Worm (Caenorhabditis elegans): ENCODE results near the gene F36H12.9.
A peak's percentile ranks its signal among the peaks of the same experiment; 100 is the strongest.
"Not testable (repeated sequence)": the region's sequence is repeated elsewhere in the genome, so short reads cannot be mapped to it uniquely, and the experiment has no call there.

The F36H12.9 gene

DNA sequence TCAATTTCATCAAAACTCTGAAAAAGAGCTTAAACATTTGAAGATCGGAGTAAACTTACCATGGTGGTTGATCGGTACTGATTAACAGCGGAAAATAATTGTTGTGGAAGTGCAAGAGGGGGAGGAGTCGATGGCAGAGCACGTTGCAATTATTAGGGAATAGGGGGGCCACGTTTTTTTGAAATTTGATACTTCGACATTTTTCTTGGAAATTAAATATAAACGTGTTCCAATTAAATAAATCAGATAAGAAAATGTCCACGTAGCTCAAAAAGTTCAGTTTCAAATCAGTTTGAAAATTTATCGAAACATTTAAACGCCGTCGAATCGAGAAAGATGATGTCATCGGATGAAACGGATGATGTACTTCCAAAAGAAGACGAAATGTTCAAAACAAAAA, at the start of gene F36H12.9:
TSS of gene F36H12.9 (plus strand) at position 301 of the 400 bp plus-strand sequence.
- TF ChIP-seq hmg-1.1 (GFP tag; IDR thresholded peaks at IDR 0.05); nhr-41 (GFP tag; IDR thresholded peaks at IDR 0.05); gei-8 (GFP tag; optimal IDR thresholded peaks at IDR 0.05): not testable (repeated sequence)

- no peak for TF ChIP-seq daf-19 (GFP tag; conservative IDR thresholded peaks at IDR 0.05)
- TF ChIP-seq spr-3 (GFP tag; optimal IDR thresholded peaks at IDR 0.05) = no peak
- peak; percentile 72 for TF ChIP-seq nhr-6 (tag; optimal IDR thresholded peaks at IDR 0.05)
- peak; percentile 89 for TF ChIP-seq snpc-1.2 (GFP tag; IDR thresholded peaks at IDR 0.05)
- TF ChIP-seq lin-39 (tag; optimal IDR thresholded peaks at IDR 0.05) = no peak
- no peak for TF ChIP-seq zip-11 (GFP tag; IDR thresholded peaks at IDR 0.05)
- TF ChIP-seq vab-7 (GFP tag; IDR thresholded peaks at IDR 0.05) = no peak
- TF ChIP-seq nhr-41 (GFP tag; IDR thresholded peaks at IDR 0.05) = no peak
- peak; percentile 66 for TF ChIP-seq hlh-30 (tag; optimal IDR thresholded peaks at IDR 0.05; ENCODE audit: insufficient read depth)
- TF ChIP-seq nhr-28 (tag; optimal IDR thresholded peaks at IDR 0.05) = peak; percentile 59
- peak; percentile 95 for TF ChIP-seq lin-38 (GFP tag; IDR thresholded peaks at IDR 0.05)
- no peak for TF ChIP-seq attf-4 (tag; optimal IDR thresholded peaks at IDR 0.05)
- TF ChIP-seq T20F7.1 (GFP tag; optimal IDR thresholded peaks at IDR 0.05) = peak; percentile 45
- TF ChIP-seq php-3 (GFP tag; IDR thresholded peaks at IDR 0.05) = no peak
- no peak for TF ChIP-seq F49E8.2 (tag; optimal IDR thresholded peaks at IDR 0.05; ENCODE audit: borderline replicate concordance)
- TF ChIP-seq pha-4 (GFP tag; IDR thresholded peaks at IDR 0.05) = peak; percentile 27; the same call in 1 of the 2 replicates
- peak; percentile 7 for TF ChIP-seq pha-4 (tag; optimal IDR thresholded peaks at IDR 0.05)
- TF ChIP-seq F10B5.3 (tag; optimal IDR thresholded peaks at IDR 0.05) = no peak
- TF ChIP-seq zfp-3 (GFP tag; conservative IDR thresholded peaks at IDR 0.05) = no peak
- no peak for TF ChIP-seq D1046.2 (GFP tag; IDR thresholded peaks at IDR 0.05)
- TF ChIP-seq saeg-2 (GFP tag; IDR thresholded peaks at IDR 0.05) = no peak
- TF ChIP-seq F37D6.2 (tag; optimal IDR thresholded peaks at IDR 0.05) = no peak
- TF ChIP-seq R02D3.7 (tag; optimal IDR thresholded peaks at IDR 0.05) = peak; percentile 94
- TF ChIP-seq T26A8.4 (GFP tag; IDR thresholded peaks at IDR 0.05) = peak; percentile 61; the same call in 1 of the 2 replicates
- no peak for TF ChIP-seq snpc-4 (tag; optimal IDR thresholded peaks at IDR 0.05)
- no peak for TF ChIP-seq nhr-237 (tag; optimal IDR thresholded peaks at IDR 0.05)
- no peak for TF ChIP-seq ceh-62 (tag; optimal IDR thresholded peaks at IDR 0.05)
- TF ChIP-seq daf-16 (GFP tag; optimal IDR thresholded peaks at IDR 0.05) = peak in 1 of 2 experiments; percentile 33
- TF ChIP-seq daf-16 (tag; optimal IDR thresholded peaks at IDR 0.05) = peak; percentile 75
- TF ChIP-seq fos-1 (tag; optimal IDR thresholded peaks at IDR 0.05) = no peak
- TF ChIP-seq Y105C5A.15 (GFP tag; IDR thresholded peaks at IDR 0.05) = no peak
- TF ChIP-seq spr-1 (tag; optimal IDR thresholded peaks at IDR 0.05) = no peak
- no peak for TF ChIP-seq Y75B8A.6 (GFP tag; IDR thresholded peaks at IDR 0.05)
- TF ChIP-seq ceh-32 (tag; optimal IDR thresholded peaks at IDR 0.05; ENCODE audit: poor library complexity) = no peak
- no peak for TF ChIP-seq ceh-44 (GFP tag; IDR thresholded peaks at IDR 0.05)
- no peak for TF ChIP-seq nhr-48 (tag; optimal IDR thresholded peaks at IDR 0.05)
- TF ChIP-seq zip-2 (tag; optimal IDR thresholded peaks at IDR 0.05) = no peak
- TF ChIP-seq lin-1 (GFP tag; IDR thresholded peaks at IDR 0.05) = no peak
- peak; percentile 77 for TF ChIP-seq mxl-3 (GFP tag; optimal IDR thresholded peaks at IDR 0.05)
- TF ChIP-seq daf-8 (GFP tag; IDR thresholded peaks at IDR 0.05) = no peak
- TF ChIP-seq nhr-111 (GFP tag; optimal IDR thresholded peaks at IDR 0.05) = no peak
- no peak for TF ChIP-seq daf-12 (tag; optimal IDR thresholded peaks at IDR 0.05)
- no peak for TF ChIP-seq set-16 (GFP tag; IDR thresholded peaks at IDR 0.05)
- no peak for TF ChIP-seq ceh-28 (tag; optimal IDR thresholded peaks at IDR 0.05)
- peak; percentile 76 for TF ChIP-seq mep-1 (tag; optimal IDR thresholded peaks at IDR 0.05)
- no peak for TF ChIP-seq ztf-7 (tag; optimal IDR thresholded peaks at IDR 0.05)
- no peak for TF ChIP-seq ZK546.5 (tag; optimal IDR thresholded peaks at IDR 0.05)
- TF ChIP-seq hif-1 (tag; optimal IDR thresholded peaks at IDR 0.05) = peak in 1 of 2 experiments; percentile 29
- TF ChIP-seq dmd-8 (GFP tag; IDR thresholded peaks at IDR 0.05) = no peak
Measured at ce11 chrIV:5209390-5209789, 47.4 kb upstream of the F36H12.9 start, which contains the start of the genes Y59E9AL.36 and nbet-1. Gene Y59E9AL.36 (minus strand): TSS chrIV:5209481. Gene nbet-1 (plus strand): TSS chrIV:5209501.

Data from whole organism, L4 larva.